Worm (Caenorhabditis elegans): ENCODE measurements around the gene mfsd-11.

- TF ChIP-seq W03F9.2 (tag; optimal IDR thresholded peaks at IDR 0.05) (no peak), him-1 (tag; optimal IDR thresholded peaks at IDR 0.05) (no peak)
Measured at ce11 chrX:12179817-12180384, 26.0 kb upstream of the mfsd-11 start.

All from whole organism, L4/young adult.